Worm (Caenorhabditis elegans) whole organism, mixed stage, embryonic: Measurements from ENCODE around the gene C33D3.4.

Experiments
- blmp-1 ChIP-seq: fragments of 150-350 bp; optimal IDR thresholded peaks from 2 replicates; lab custom pipeline; 2014; ENCODE audit warnings: missing biosample characterization, missing genetic modification characterization
- nhr-237 ChIP-seq: fragments of 150-350 bp; optimal IDR thresholded peaks from 2 replicates; lab custom pipeline; 2014; ENCODE audit warnings: missing biosample characterization, missing genetic modification characterization
- nhr-28 ChIP-seq: fragments of 150-350 bp; optimal IDR thresholded peaks from 2 replicates; lab custom pipeline; 2014; ENCODE audit warnings: missing biosample characterization, missing genetic modification characterization
- tbx-8 ChIP-seq: fragments of 200-800 bp; sonication (Bioruptor generic); optimal IDR thresholded peaks from 2 replicates; lab custom pipeline; 2018; ENCODE audit warnings: mild to moderate bottlenecking, missing genetic modification characterization, moderate library complexity, missing compliant biosample characterization
- unc-39 ChIP-seq: fragments of 150-350 bp; optimal IDR thresholded peaks from 2 replicates; lab custom pipeline; 2014; ENCODE audit warnings: missing biosample characterization, missing genetic modification characterization

- no peak for TF ChIP-seq nhr-28 (tag; lab: Kevin White, UChicago)
- no peak for TF ChIP-seq blmp-1 (tag; lab: Kevin White, UChicago)
- TF ChIP-seq tbx-8 (GFP tag; lab: Kevin White, UChicago), result no peak
- TF ChIP-seq unc-39 (tag; lab: Kevin White, UChicago), result no peak
- no peak for TF ChIP-seq nhr-237
Observed at ce11 chrX:10480563-10481290, 8.1 kb upstream of the C33D3.4 start, which contains the start of gene elt-2.
